Fruit fly (Drosophila melanogaster) whole organism, embryonic: ENCODE measurements around the gene CG17801.

ENCODE experiments used
- Bdp1 ChIP-seq: fragments of 200-800 bp; sonication (Bioruptor generic); optimal IDR thresholded peaks from 3 replicates; lab custom pipeline; 2016; ENCODE audit warnings: missing biosample characterization, missing genetic modification characterization
- C15 ChIP-seq: fragments of 200-800 bp; sonication (Bioruptor generic); IDR thresholded peaks from 3 replicates; pipeline ENCODE4 v1.3.6; 2022; ENCODE audit warnings: missing biosample characterization, missing genetic modification characterization
- CG1024 ChIP-seq: fragments of 200-800 bp; sonication (Bioruptor generic); IDR thresholded peaks from 2 replicates; pipeline ENCODE4 v1.3.6; 2022; ENCODE audit warnings: missing biosample characterization, missing genetic modification characterization
- CG10565 ChIP-seq: fragments of 200-800 bp; sonication (Bioruptor generic); optimal IDR thresholded peaks from 3 replicates; lab custom pipeline; 2016; ENCODE audit warnings: missing biosample characterization, mild to moderate bottlenecking, missing genetic modification characterization
- CG10654 ChIP-seq: fragments of 200-800 bp; sonication (Bioruptor generic); optimal IDR thresholded peaks from 2 replicates; lab custom pipeline; 2016; ENCODE audit warnings: missing biosample characterization, missing genetic modification characterization
- CG11456 ChIP-seq: fragments of 200-800 bp; sonication (Bioruptor generic); IDR thresholded peaks from 3 replicates; pipeline ENCODE4 v1.3.6; 2022; ENCODE audit warnings: missing biosample characterization, missing genetic modification characterization
- CG12219 ChIP-seq: fragments of 200-800 bp; sonication (Bioruptor generic); optimal IDR thresholded peaks from 3 replicates; lab custom pipeline; 2018; ENCODE audit warnings: missing biosample characterization, mild to moderate bottlenecking, missing genetic modification characterization
- CG12236 ChIP-seq: fragments of 200-800 bp; sonication (Bioruptor generic); optimal IDR thresholded peaks from 2 replicates; lab custom pipeline; 2016; ENCODE audit warnings: missing biosample characterization, missing genetic modification characterization
- CG14014 ChIP-seq: fragments of 200-800 bp; sonication (Bioruptor generic); IDR thresholded peaks from 2 replicates; pipeline ENCODE4 v1.3.6; 2022; ENCODE audit warnings: missing biosample characterization, missing genetic modification characterization
- CG14860 ChIP-seq: fragments of 200-800 bp; sonication (Bioruptor generic); IDR thresholded peaks from 3 replicates; pipeline ENCODE4 v1.3.6; 2022; ENCODE audit warnings: missing biosample characterization, missing genetic modification characterization; ENCODE audit not compliant: partially characterized antibody
- CG15479 ChIP-seq: fragments of 200-800 bp; sonication (Bioruptor generic); optimal IDR thresholded peaks from 3 replicates; lab custom pipeline; 2019; ENCODE audit warnings: missing biosample characterization, mild to moderate bottlenecking, missing genetic modification characterization, moderate library complexity
- CG15514 ChIP-seq: fragments of 200-800 bp; sonication (Bioruptor generic); optimal IDR thresholded peaks from 3 replicates; lab custom pipeline; 2017; ENCODE audit warnings: missing biosample characterization, missing genetic modification characterization, mild to moderate bottlenecking, moderate library complexity, missing genetic modification reagents
- CG15601 ChIP-seq: fragments of 200-800 bp; sonication (Bioruptor generic); optimal IDR thresholded peaks from 3 replicates; lab custom pipeline; 2019; ENCODE audit warnings: missing biosample characterization, mild to moderate bottlenecking, missing genetic modification characterization, moderate library complexity
- CG17385 ChIP-seq: fragments of 200-800 bp; sonication (Bioruptor generic); optimal IDR thresholded peaks from 3 replicates; lab custom pipeline; 2018; ENCODE audit warnings: missing biosample characterization, mild to moderate bottlenecking, missing genetic modification characterization
- CG17912 ChIP-seq: fragments of 200-800 bp; sonication (Bioruptor generic); optimal IDR thresholded peaks from 2 replicates; lab custom pipeline; 2018; ENCODE audit warnings: missing biosample characterization, mild to moderate bottlenecking, missing genetic modification characterization
- CG18011 ChIP-seq: fragments of 200-800 bp; sonication (Bioruptor generic); optimal IDR thresholded peaks from 2 replicates; lab custom pipeline; 2017; ENCODE audit warnings: missing biosample characterization, missing genetic modification characterization, mild to moderate bottlenecking, moderate library complexity, missing genotype
- CG2116 ChIP-seq: fragments of 200-800 bp; sonication (Bioruptor generic); optimal IDR thresholded peaks from 3 replicates; lab custom pipeline; 2018; ENCODE audit warnings: missing biosample characterization, mild to moderate bottlenecking, missing genetic modification characterization
- CG32532 ChIP-seq: fragments of 200-800 bp; sonication (Bioruptor generic); IDR thresholded peaks from 2 replicates; pipeline ENCODE4 v1.3.6; 2022; ENCODE audit warnings: missing biosample characterization, missing genetic modification characterization
- CG32767 ChIP-seq: fragments of 200-800 bp; sonication (Bioruptor generic); IDR thresholded peaks from 2 replicates; pipeline ENCODE4 v1.3.6; 2022; ENCODE audit warnings: missing biosample characterization, missing genetic modification characterization
- CG3281 ChIP-seq: fragments of 200-800 bp; sonication (Bioruptor generic); optimal IDR thresholded peaks from 3 replicates; lab custom pipeline; 2017; ENCODE audit warnings: missing biosample characterization, mild to moderate bottlenecking, missing genetic modification characterization
- CG33557 ChIP-seq: fragments of 200-800 bp; sonication (Bioruptor generic); optimal IDR thresholded peaks from 2 replicates; lab custom pipeline; 2019; ENCODE audit warnings: missing biosample characterization, mild to moderate bottlenecking, missing genetic modification characterization, moderate library complexity
- CG34422 ChIP-seq: fragments of 200-800 bp; sonication (Bioruptor generic); IDR thresholded peaks from 3 replicates; pipeline ENCODE4 v1.3.6; 2022; ENCODE audit warnings: missing biosample characterization, missing genetic modification characterization
- CG42726 ChIP-seq: fragments of 200-800 bp; sonication (Bioruptor generic); IDR thresholded peaks from 2 replicates; pipeline ENCODE4 v1.3.6; 2022; ENCODE audit warnings: missing biosample characterization, missing genetic modification characterization; ENCODE audit not compliant: partially characterized antibody
- CG6765 ChIP-seq: fragments of 200-800 bp; sonication (Bioruptor generic); optimal IDR thresholded peaks from 3 replicates; lab custom pipeline; 2017; ENCODE audit warnings: missing biosample characterization, mild to moderate bottlenecking, missing genetic modification characterization
- CG7963 ChIP-seq: fragments of 200-800 bp; sonication (Bioruptor generic); IDR thresholded peaks from 3 replicates; pipeline ENCODE4 v1.3.6; 2022; ENCODE audit warnings: missing biosample characterization, missing genetic modification characterization; ENCODE audit not compliant: partially characterized antibody
- CG8359 ChIP-seq: fragments of 200-800 bp; sonication (Bioruptor generic); optimal IDR thresholded peaks from 2 replicates; lab custom pipeline; 2017; ENCODE audit warnings: missing biosample characterization, mild to moderate bottlenecking, missing genetic modification characterization, borderline replicate concordance
- Fer2 ChIP-seq: fragments of 200-800 bp; sonication (Bioruptor generic); optimal IDR thresholded peaks from 2 replicates; lab custom pipeline; 2018; ENCODE audit warnings: missing biosample characterization, mild to moderate bottlenecking, missing genetic modification characterization, moderate library complexity
- HHEX ChIP-seq: fragments of 200-800 bp; sonication (Bioruptor generic); optimal IDR thresholded peaks from 3 replicates; lab custom pipeline; 2017; ENCODE audit warnings: missing biosample characterization, mild to moderate bottlenecking, missing genetic modification characterization, missing genetic modification reagents
- Hmx ChIP-seq: fragments of 200-800 bp; sonication (Bioruptor generic); optimal IDR thresholded peaks from 2 replicates; lab custom pipeline; 2016; ENCODE audit warnings: missing biosample characterization, missing genetic modification characterization
- Hsf ChIP-seq: fragments of 200-800 bp; sonication (Bioruptor generic); optimal IDR thresholded peaks from 3 replicates; lab custom pipeline; 2016; ENCODE audit warnings: missing biosample characterization, missing genetic modification characterization
- Nf-YA ChIP-seq: fragments of 200-800 bp; sonication (Bioruptor generic); IDR thresholded peaks from 2 replicates; pipeline ENCODE4 v1.3.6; 2022; ENCODE audit warnings: missing biosample characterization, missing genetic modification characterization
- TFAM ChIP-seq: fragments of 200-800 bp; sonication (Bioruptor generic); optimal IDR thresholded peaks from 2 replicates; lab custom pipeline; 2017; ENCODE audit warnings: missing biosample characterization, missing genetic modification characterization, inconsistent platforms
- YL-1 ChIP-seq: fragments of 200-800 bp; sonication (Bioruptor generic); optimal IDR thresholded peaks from 3 replicates; lab custom pipeline; 2017; ENCODE audit warnings: missing biosample characterization, mild to moderate bottlenecking, missing genetic modification characterization
- ab ChIP-seq: fragments of 200-800 bp; sonication (Bioruptor generic); optimal IDR thresholded peaks from 2 replicates; lab custom pipeline; 2016; ENCODE audit warnings: missing biosample characterization, missing genetic modification characterization
- ash1 ChIP-seq: fragments of 200-800 bp; sonication (Bioruptor generic); optimal IDR thresholded peaks from 2 replicates; lab custom pipeline; 2018; ENCODE audit warnings: missing biosample characterization, mild to moderate bottlenecking, missing genetic modification characterization
- chn ChIP-seq: fragments of 200-800 bp; sonication (Bioruptor generic); optimal IDR thresholded peaks from 2 replicates; lab custom pipeline; 2016; ENCODE audit warnings: missing biosample characterization, missing genetic modification characterization
- fd3F ChIP-seq: fragments of 200-800 bp; sonication (Bioruptor generic); optimal IDR thresholded peaks from 2 replicates; lab custom pipeline; 2018; ENCODE audit warnings: missing biosample characterization, mild to moderate bottlenecking, missing genetic modification characterization, moderate library complexity
- fd96Cb ChIP-seq: fragments of 200-800 bp; sonication (Bioruptor generic); optimal IDR thresholded peaks from 2 replicates; lab custom pipeline; 2018; ENCODE audit warnings: missing biosample characterization, mild to moderate bottlenecking, missing genetic modification characterization, moderate library complexity
- fru ChIP-seq: fragments of >200 bp; optimal IDR thresholded peaks from 2 replicates; lab custom pipeline; 2017
- gsb-n ChIP-seq: fragments of 200-800 bp; sonication (Bioruptor generic); optimal IDR thresholded peaks from 3 replicates; lab custom pipeline; 2018; ENCODE audit warnings: missing biosample characterization, mild to moderate bottlenecking, missing genetic modification characterization
- her ChIP-seq: fragments of 200-800 bp; sonication (Bioruptor generic); optimal IDR thresholded peaks from 2 replicates; lab custom pipeline; 2016; ENCODE audit warnings: missing biosample characterization, missing genetic modification characterization
- kni ChIP-seq: fragments of 200-800 bp; sonication (Bioruptor generic); optimal IDR thresholded peaks from 3 replicates; lab custom pipeline; 2017; ENCODE audit warnings: mild to moderate bottlenecking, missing biosample characterization, missing genetic modification reagents, missing genetic modification characterization
- lbe ChIP-seq: fragments of 200-800 bp; sonication (Bioruptor generic); optimal IDR thresholded peaks from 2 replicates; lab custom pipeline; 2016; ENCODE audit warnings: missing biosample characterization, mild to moderate bottlenecking, missing genetic modification characterization
- lmd ChIP-seq: fragments of 200-800 bp; sonication (Bioruptor generic); IDR thresholded peaks from 2 replicates; pipeline ENCODE4 v1.3.6; 2022; ENCODE audit warnings: missing biosample characterization, missing genetic modification characterization
- oc ChIP-seq: fragments of 200-800 bp; sonication (Bioruptor generic); optimal IDR thresholded peaks from 2 replicates; lab custom pipeline; 2018; ENCODE audit warnings: missing biosample characterization, mild to moderate bottlenecking, missing genetic modification characterization, moderate library complexity
- pan ChIP-seq, 4 experiments: fragments of >200 bp in 3 of 4; fragments of 200-800 bp in 1 of 4; sonication (Bioruptor generic) in 1 of 4; optimal IDR thresholded peaks in 3 of 4; IDR thresholded peaks in 1 of 4; 2 replicates each; pipeline versions ENCODE4 v1.3.6 to Lab custom; 2017 to 2022; ENCODE audit warnings: missing biosample characterization in 2 of 4, missing genetic modification characterization in 2 of 4, mixed read lengths in 1 of 4
- pb ChIP-seq: fragments of 200-800 bp; sonication (Bioruptor generic); optimal IDR thresholded peaks from 3 replicates; lab custom pipeline; 2016; ENCODE audit warnings: missing biosample characterization, missing genetic modification characterization
- tio ChIP-seq: fragments of 200-800 bp; sonication (Bioruptor generic); optimal IDR thresholded peaks from 2 replicates; lab custom pipeline; 2017; ENCODE audit warnings: missing biosample characterization, missing genetic modification characterization, inconsistent platforms
- zen2 ChIP-seq: fragments of 200-800 bp; sonication (Bioruptor generic); IDR thresholded peaks from 3 replicates; pipeline ENCODE4 v1.3.6; 2022; ENCODE audit warnings: missing biosample characterization, missing genetic modification characterization; ENCODE audit not compliant: partially characterized antibody
- zf30C ChIP-seq: fragments of 200-800 bp; sonication (Bioruptor generic); optimal IDR thresholded peaks from 3 replicates; lab custom pipeline; 2018; ENCODE audit warnings: missing biosample characterization, mild to moderate bottlenecking, missing genetic modification characterization

Gene CG17801

dm6 chr3R:17781371-17781770 is 25.5 kb downstream of the CG17801 start (continued):
- TF ChIP-seq HHEX (GFP tag; lab: Kevin White, UChicago) (peak; percentile 62), CG34422 (GFP tag; lab: Robert Waterston, UW) (peak; percentile 87), ash1 (GFP tag; lab: Kevin White, UChicago) (no peak), C15 (GFP tag; lab: Robert Waterston, UW) (peak; percentile 47; the same call in 1 of the 3 replicates), tio (GFP tag; lab: Kevin White, UChicago) (peak; percentile 38), CG10565 (GFP tag; lab: Kevin White, UChicago) (no peak), CG8359 (GFP tag; lab: Kevin White, UChicago) (peak; percentile 8), Bdp1 (GFP tag; lab: Kevin White, UChicago) (peak; percentile 32), gsb-n (tag; lab: Kevin White, UChicago) (peak; percentile 62), chn (GFP tag; lab: Kevin White, UChicago) (peak; percentile 60), CG2116 (GFP tag; lab: Kevin White, UChicago) (no peak), CG6765 (peak; percentile 64), kni (GFP tag; lab: Kevin White, UChicago) (peak; percentile 35), CG7963 (GFP tag; lab: Robert Waterston, UW) (no peak), CG33557 (GFP tag; lab: Kevin White, UChicago) (no peak), TFAM (no peak), lbe (GFP tag; lab: Kevin White, UChicago) (no peak), CG1024 (peak; percentile 66), pan (optimal IDR thresholded peaks at IDR 0.05; lab: Kevin White, UChicago) (no peak), pan (GFP tag; optimal IDR thresholded peaks at IDR 0.05 in 1 of 2, IDR thresholded peaks at IDR 0.05 in 1 of 2) (peak in 1 of 2 experiments; percentile 89), pb (GFP tag; lab: Kevin White, UChicago) (peak; percentile 72), zen2 (GFP tag; lab: Robert Waterston, UW) (no peak), CG12236 (GFP tag; lab: Kevin White, UChicago) (peak; percentile 5), CG15601 (peak; percentile 67), CG17912 (no peak), YL-1 (GFP tag; lab: Kevin White, UChicago) (no peak), oc (tag; lab: Kevin White, UChicago) (peak; percentile 72), fru (lab: Kevin White, UChicago) (no peak), CG42726 (GFP tag; lab: Robert Waterston, UW) (no peak), CG14860 (no peak), CG18011 (GFP tag; lab: Kevin White, UChicago) (peak; percentile 8), CG32767 (peak; percentile 67; the same call in 1 of the 2 replicates), Nf-YA (peak; percentile 60; the same call in 1 of the 2 replicates), fd96Cb (tag; lab: Kevin White, UChicago) (peak; percentile 68), Fer2 (tag; lab: Kevin White, UChicago) (peak; percentile 87), CG3281 (GFP tag; lab: Kevin White, UChicago) (peak; percentile 77), Hmx (GFP tag; lab: Kevin White, UChicago) (peak; percentile 45), CG15479 (GFP tag; lab: Kevin White, UChicago) (no peak), CG11456 (GFP tag; lab: Robert Waterston, UW) (peak; percentile 84), Hsf (GFP tag; lab: Kevin White, UChicago) (peak; percentile 63), CG10654 (GFP tag; lab: Kevin White, UChicago) (peak; percentile 64), CG12219 (GFP tag; lab: Kevin White, UChicago) (peak; percentile 66), ab (GFP tag; lab: Kevin White, UChicago) (no peak), zf30C (GFP tag; lab: Kevin White, UChicago) (peak; percentile 21), her (peak; percentile 69), lmd (GFP tag; lab: Robert Waterston, UW) (peak; percentile 89), fd3F (GFP tag; lab: Kevin White, UChicago) (peak; percentile 73), CG17385 (GFP tag; lab: Kevin White, UChicago) (peak; percentile 74), CG15514 (GFP tag; lab: Kevin White, UChicago) (peak; percentile 36), CG32532 (GFP tag; lab: Robert Waterston, UW) (peak; percentile 94), CG14014 (GFP tag; lab: Robert Waterston, UW) (peak; percentile 74)
